Fruit fly (Drosophila melanogaster): ENCODE data around the gene CG8260.

DNA sequence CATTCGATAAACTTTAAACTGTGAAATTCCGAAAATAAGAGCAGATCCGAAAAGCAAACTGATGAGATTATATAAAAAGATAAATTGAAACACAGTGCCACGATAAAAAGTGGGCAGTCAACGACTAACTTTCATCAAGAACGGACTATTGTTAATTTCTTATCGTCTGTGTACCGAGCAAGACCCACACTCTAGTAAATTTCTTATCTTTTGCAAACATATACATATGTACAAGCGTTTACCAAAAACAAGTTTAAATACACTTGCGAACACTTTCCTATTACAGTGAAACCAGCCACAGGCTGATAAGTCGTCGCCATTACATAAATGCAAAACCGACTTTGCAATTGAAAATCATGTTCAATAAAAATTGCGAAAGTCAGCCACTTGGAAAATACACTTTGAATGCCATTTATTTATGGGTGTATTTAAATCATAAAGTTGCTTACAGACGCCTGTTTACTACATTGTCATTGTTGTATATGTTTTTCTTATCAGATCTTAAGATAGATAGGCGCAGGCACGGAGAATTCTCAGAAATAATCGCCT lies 2.6 kb downstream of the CG8260 start:
- TF ChIP-seq dl (GFP tag; optimal IDR thresholded peaks at IDR 0.05; ENCODE audit: insufficient read depth in 1 of 2, partially characterized antibody in 2 of 2) (no peak), psq (GFP tag; optimal IDR thresholded peaks at IDR 0.05) (no peak), h (GFP tag; optimal IDR thresholded peaks at IDR 0.05) (no peak), Dif (GFP tag; optimal IDR thresholded peaks at IDR 0.05; ENCODE audit: partially characterized antibody) (no peak), pan (optimal IDR thresholded peaks at IDR 0.05) (no peak), foxo (GFP tag; optimal IDR thresholded peaks at IDR 0.05) (no peak), Hr78 (GFP tag; optimal IDR thresholded peaks at IDR 0.05) (no peak), GATAd (GFP tag; optimal IDR thresholded peaks at IDR 0.05) (no peak), Dfd (GFP tag; optimal IDR thresholded peaks at IDR 0.05) (no peak), lola (GFP tag; optimal IDR thresholded peaks at IDR 0.05) (no peak)

Data from whole organism, wandering third instar larva.